Worm (Caenorhabditis elegans) whole organism, L2 larva: Measurements from ENCODE around the gene F42C5.9.

ENCODE experiments used
- F13H6.1 ChIP-seq: sonication (generic microtip); optimal IDR thresholded peaks from 2 replicates; lab custom pipeline; 2016; ENCODE audit warnings: missing genetic modification characterization, missing compliant biosample characterization
- R02D3.7 ChIP-seq: fragments of 150-350 bp; optimal IDR thresholded peaks from 2 replicates; lab custom pipeline; 2014; ENCODE audit warnings: missing biosample characterization, missing genetic modification characterization
- Y55F3AM.14 ChIP-seq: fragments of 200-800 bp; sonication (Bioruptor generic); optimal IDR thresholded peaks from 2 replicates; lab custom pipeline; 2018; ENCODE audit warnings: mild to moderate bottlenecking, missing genetic modification characterization, missing compliant biosample characterization
- ZK546.5 ChIP-seq: sonication (generic microtip); optimal IDR thresholded peaks from 2 replicates; lab custom pipeline; 2017; ENCODE audit warnings: missing biosample characterization, missing genetic modification characterization
- alr-1 ChIP-seq: fragments of 150-350 bp; optimal IDR thresholded peaks from 2 replicates; lab custom pipeline; 2014; ENCODE audit warnings: missing biosample characterization, missing genetic modification characterization
- aly-2 ChIP-seq: fragments of 150-350 bp; optimal IDR thresholded peaks from 2 replicates; lab custom pipeline; 2014; ENCODE audit warnings: missing biosample characterization, missing genetic modification characterization
- ama-1 ChIP-seq: fragments of 150-350 bp; optimal IDR thresholded peaks from 2 replicates; lab custom pipeline; 2018; ENCODE audit warnings: inconsistent platforms
- blmp-1 ChIP-seq: sonication (generic microtip); optimal IDR thresholded peaks from 2 replicates; lab custom pipeline; 2017; ENCODE audit warnings: missing genetic modification characterization, mild to moderate bottlenecking, missing compliant biosample characterization, antibody characterized with exemption, moderate library complexity; ENCODE audit not compliant: insufficient read depth
- ceh-16 ChIP-seq: fragments of 150-350 bp; optimal IDR thresholded peaks from 2 replicates; lab custom pipeline; 2014; ENCODE audit warnings: missing biosample characterization, missing genetic modification characterization
- ceh-82 ChIP-seq: fragments of 150-350 bp; optimal IDR thresholded peaks from 2 replicates; lab custom pipeline; 2014; ENCODE audit warnings: missing biosample characterization, missing genetic modification characterization
- crh-2 ChIP-seq: sonication (generic microtip); optimal IDR thresholded peaks from 2 replicates; lab custom pipeline; 2017; ENCODE audit warnings: missing biosample characterization, missing genetic modification characterization
- dmd-4 ChIP-seq: sonication (generic microtip); optimal IDR thresholded peaks from 2 replicates; lab custom pipeline; 2017; ENCODE audit warnings: missing biosample characterization, missing genetic modification characterization
- egl-27 ChIP-seq: sonication (generic microtip); optimal IDR thresholded peaks from 3 replicates; lab custom pipeline; 2017; ENCODE audit warnings: missing biosample characterization, missing genetic modification reagents, missing genetic modification characterization
- elt-1 ChIP-seq: fragments of 150-350 bp; optimal IDR thresholded peaks from 2 replicates; lab custom pipeline; 2014; ENCODE audit warnings: missing biosample characterization, missing genetic modification characterization
- elt-3 ChIP-seq: sonication (generic microtip); optimal IDR thresholded peaks from 2 replicates; lab custom pipeline; 2017; ENCODE audit warnings: missing biosample characterization, missing genetic modification characterization
- fos-1 ChIP-seq: fragments of 150-350 bp; optimal IDR thresholded peaks from 2 replicates; lab custom pipeline; 2014; ENCODE audit warnings: missing biosample characterization, missing genetic modification characterization
- gmeb-1 ChIP-seq: fragments of 150-350 bp; optimal IDR thresholded peaks from 2 replicates; lab custom pipeline; 2014; ENCODE audit warnings: missing biosample characterization, missing genetic modification characterization
- lin-11 ChIP-seq: fragments of 150-350 bp; sonication (generic microtip); optimal IDR thresholded peaks from 2 replicates; lab custom pipeline; 2014; ENCODE audit warnings: missing biosample characterization, missing genetic modification characterization, inconsistent platforms, mixed read lengths
- lin-13 ChIP-seq: fragments of 150-350 bp; optimal IDR thresholded peaks from 2 replicates; lab custom pipeline; 2014; ENCODE audit warnings: missing biosample characterization, missing genetic modification reagents, missing genetic modification characterization
- lin-39 ChIP-seq: fragments of 150-350 bp; optimal IDR thresholded peaks from 2 replicates; lab custom pipeline; 2014; ENCODE audit warnings: missing biosample characterization, missing genetic modification reagents, missing genetic modification characterization
- lsy-2 ChIP-seq, 2 experiments: fragments of 150-350 bp in 1 of 2; sonication (generic microtip) in 1 of 2; optimal IDR thresholded peaks; 2 replicates each; lab custom pipeline; 2014 to 2017; ENCODE audit warnings: missing biosample characterization in 2 of 2, missing genetic modification characterization in 2 of 2
- mbf-1 ChIP-seq: sonication (generic microtip); optimal IDR thresholded peaks from 2 replicates; lab custom pipeline; 2017; ENCODE audit warnings: missing biosample characterization, missing genetic modification characterization
- mdl-1 ChIP-seq, 2 experiments: fragments of 150-350 bp in 1 of 2; sonication (generic microtip) in 1 of 2; optimal IDR thresholded peaks; 2 replicates each; lab custom pipeline; 2017; ENCODE audit warnings: missing biosample characterization in 2 of 2, missing genetic modification characterization in 2 of 2
- nhr-10 ChIP-seq: sonication (generic microtip); optimal IDR thresholded peaks from 2 replicates; lab custom pipeline; 2017; ENCODE audit warnings: missing biosample characterization, missing genetic modification characterization
- nhr-11 ChIP-seq: fragments of 150-350 bp; optimal IDR thresholded peaks from 2 replicates; lab custom pipeline; 2014; ENCODE audit warnings: missing biosample characterization, missing genetic modification characterization
- nhr-12 ChIP-seq: fragments of 150-350 bp; optimal IDR thresholded peaks from 2 replicates; lab custom pipeline; 2014; ENCODE audit warnings: missing biosample characterization, missing genetic modification characterization
- nhr-21 ChIP-seq: fragments of 150-350 bp; optimal IDR thresholded peaks from 2 replicates; lab custom pipeline; 2014; ENCODE audit warnings: missing biosample characterization, missing genetic modification characterization
- nhr-23 ChIP-seq: fragments of 150-350 bp; optimal IDR thresholded peaks from 2 replicates; lab custom pipeline; 2014; ENCODE audit warnings: missing biosample characterization, missing genetic modification reagents, missing genetic modification characterization
- nhr-237 ChIP-seq: fragments of 150-350 bp; optimal IDR thresholded peaks from 2 replicates; lab custom pipeline; 2014; ENCODE audit warnings: missing biosample characterization, missing genetic modification characterization
- nhr-6 ChIP-seq: fragments of 150-350 bp; optimal IDR thresholded peaks from 2 replicates; lab custom pipeline; 2014; ENCODE audit warnings: missing biosample characterization, missing genetic modification characterization
- nhr-77 ChIP-seq: fragments of 150-350 bp; optimal IDR thresholded peaks from 2 replicates; lab custom pipeline; 2014; ENCODE audit warnings: missing biosample characterization, missing genetic modification characterization
- peb-1 ChIP-seq: fragments of 150-350 bp; optimal IDR thresholded peaks from 2 replicates; lab custom pipeline; 2014; ENCODE audit warnings: missing biosample characterization, missing genetic modification characterization
- sem-4 ChIP-seq: fragments of 150-350 bp; optimal IDR thresholded peaks from 2 replicates; lab custom pipeline; 2014; ENCODE audit warnings: missing biosample characterization, missing genetic modification reagents, missing genetic modification characterization
- skn-1 ChIP-seq: sonication (generic microtip); optimal IDR thresholded peaks from 2 replicates; lab custom pipeline; 2017; ENCODE audit warnings: missing biosample characterization, missing genetic modification characterization
- sma-3 ChIP-seq: sonication (generic microtip); optimal IDR thresholded peaks from 2 replicates; lab custom pipeline; 2016; ENCODE audit warnings: missing genetic modification reagents, missing genetic modification characterization, missing compliant biosample characterization
- snpc-4 ChIP-seq: fragments of 150-350 bp; optimal IDR thresholded peaks from 2 replicates; lab custom pipeline; 2014; ENCODE audit warnings: missing biosample characterization, missing genetic modification characterization
- unc-39 ChIP-seq: fragments of 150-350 bp; optimal IDR thresholded peaks from 2 replicates; lab custom pipeline; 2014; ENCODE audit warnings: missing biosample characterization, missing genetic modification characterization
- unc-55 ChIP-seq: fragments of 150-350 bp; sonication (generic microtip); optimal IDR thresholded peaks from 3 replicates; lab custom pipeline; 2014; ENCODE audit warnings: missing biosample characterization, missing genetic modification reagents, missing genetic modification characterization
- zag-1 ChIP-seq: fragments of 150-350 bp; optimal IDR thresholded peaks from 2 replicates; lab custom pipeline; 2014; ENCODE audit warnings: missing biosample characterization, missing genetic modification characterization
- ztf-1 ChIP-seq: fragments of 200-800 bp; sonication (Bioruptor generic); conservative IDR thresholded peaks from 2 replicates; pipeline ENCODE4 v1.3.6; 2022; ENCODE audit warnings: missing genetic modification characterization, missing compliant biosample characterization
- ztf-11 ChIP-seq: sonication (generic microtip); optimal IDR thresholded peaks from 2 replicates; lab custom pipeline; 2017; ENCODE audit warnings: missing biosample characterization, missing genetic modification characterization

Gene F42C5.9

DNA sequence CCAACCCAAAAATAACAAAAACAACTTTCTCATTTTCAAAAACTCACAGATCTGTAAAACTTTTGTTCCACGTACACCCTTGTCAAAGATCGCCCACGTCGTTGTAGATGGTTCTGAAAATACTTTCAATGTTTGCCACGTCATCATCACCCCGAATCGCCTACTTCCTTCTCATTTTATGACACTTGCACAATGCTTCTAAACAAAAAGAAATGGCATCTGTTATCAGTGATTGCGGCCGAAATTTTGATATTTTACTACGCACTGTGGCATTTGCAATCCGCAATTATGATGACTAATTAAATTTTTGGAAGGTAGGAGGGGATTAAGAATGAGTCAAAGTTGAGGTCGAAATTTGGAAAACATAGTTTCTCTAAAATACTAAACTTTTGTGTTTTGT lies 8.8 kb upstream of the F42C5.9 start:
- TF ChIP-seq nhr-6 (tag; lab: Kevin White, UChicago): no peak
- no peak for TF ChIP-seq Y55F3AM.14 (GFP tag; lab: Kevin White, UChicago)
- TF ChIP-seq nhr-77: no peak
- TF ChIP-seq ZK546.5 (tag; lab: Kevin White, UChicago): no peak
- no peak for TF ChIP-seq mdl-1 (tag; optimal IDR thresholded peaks at IDR 0.05; lab: Kevin White, UChicago)
- no peak for TF ChIP-seq nhr-237
- TF ChIP-seq sma-3 (GFP tag; lab: Kevin White, UChicago): no peak
- TF ChIP-seq ceh-16 (tag; lab: Kevin White, UChicago): no peak
- peak; percentile 96 for TF ChIP-seq fos-1 (tag; lab: Kevin White, UChicago)
- TF ChIP-seq lin-11 (tag; lab: Kevin White, UChicago): no peak
- TF ChIP-seq ztf-11 (tag; lab: Kevin White, UChicago): no peak
- no peak for TF ChIP-seq nhr-12 (tag; lab: Kevin White, UChicago)
- TF ChIP-seq zag-1 (tag; lab: Kevin White, UChicago): no peak
- no peak for TF ChIP-seq nhr-11 (tag; lab: Kevin White, UChicago)
- peak; percentile 76 for TF ChIP-seq crh-2

DNA sequence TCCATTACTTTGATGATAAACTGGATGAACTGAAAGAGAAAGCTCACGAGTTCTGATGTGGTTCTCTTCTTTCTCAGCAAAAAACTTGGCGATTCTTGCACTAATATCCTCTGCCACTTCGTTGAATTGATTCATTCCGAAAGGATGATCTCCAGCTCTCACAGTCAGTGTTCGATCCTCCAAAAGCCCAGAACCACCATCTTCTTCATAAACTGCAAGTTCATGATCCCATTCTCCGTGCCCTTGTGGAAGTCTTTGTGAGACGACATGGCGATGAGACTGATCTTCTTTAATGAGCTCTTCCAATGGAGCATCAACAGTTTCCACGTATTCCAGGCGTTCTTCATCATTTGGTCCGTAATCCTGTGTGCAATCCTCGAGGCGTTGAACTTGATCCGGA lies 8.0 kb upstream of the F42C5.9 start:
- TF ChIP-seq ztf-11 (tag; lab: Kevin White, UChicago) (no peak), mdl-1 (tag; optimal IDR thresholded peaks at IDR 0.05; lab: Kevin White, UChicago) (no peak), dmd-4 (no peak), lsy-2 (tag; optimal IDR thresholded peaks at IDR 0.05; lab: Kevin White, UChicago) (no peak)

DNA sequence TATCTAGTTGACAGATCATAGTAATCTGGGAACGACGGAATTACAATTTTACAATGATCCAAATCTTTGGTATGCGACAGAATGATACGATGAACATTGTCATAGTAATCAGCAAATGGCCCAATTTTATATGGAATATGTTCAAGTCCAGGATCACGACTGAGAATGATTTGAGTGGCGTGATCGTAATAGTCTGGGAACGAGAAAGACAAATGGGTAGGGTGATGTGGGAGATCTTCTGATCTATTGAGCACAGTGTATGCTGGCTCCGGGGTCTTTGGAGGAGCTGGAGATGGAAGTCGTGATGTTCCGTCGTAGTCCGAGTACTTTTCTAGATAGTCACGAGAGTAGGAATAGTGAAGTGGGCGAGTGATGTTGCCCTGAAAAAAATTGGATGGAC lies 7.0 kb upstream of the F42C5.9 start:
- TF ChIP-seq lin-11 (tag; lab: Kevin White, UChicago): no peak
- no peak for TF ChIP-seq unc-39
- TF ChIP-seq nhr-10 (tag; lab: Kevin White, UChicago): no peak
- TF ChIP-seq elt-1 (tag; lab: Kevin White, UChicago): no peak
- TF ChIP-seq nhr-21: no peak
- TF ChIP-seq egl-27 (tag; lab: Kevin White, UChicago): no peak
- TF ChIP-seq alr-1 (tag; lab: Kevin White, UChicago): no peak
- TF ChIP-seq gmeb-1 (tag; lab: Kevin White, UChicago): no peak
- no peak for TF ChIP-seq blmp-1 (tag; lab: Kevin White, UChicago)
- TF ChIP-seq R02D3.7 (tag; lab: Kevin White, UChicago): no peak
- TF ChIP-seq, all 48 proteins: peak for 0

DNA sequence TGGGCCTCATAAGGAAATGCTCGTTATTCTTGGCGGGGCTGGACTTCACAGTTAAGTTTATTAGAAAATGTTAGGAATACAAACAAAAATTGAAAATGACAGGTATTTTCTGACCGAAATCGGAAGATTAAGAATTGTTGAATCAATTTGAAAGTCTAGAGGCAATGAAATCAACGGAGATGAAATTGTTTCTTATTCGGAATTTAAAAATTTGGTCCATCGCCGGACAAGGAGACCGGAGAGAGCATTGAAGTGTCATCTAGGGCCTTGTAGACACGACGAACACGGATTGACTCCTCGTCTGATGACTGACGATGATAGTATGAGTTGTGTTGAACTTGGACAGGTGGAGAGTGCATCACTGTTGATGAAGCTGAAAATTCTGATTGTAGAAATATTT lies 3.8 kb upstream of the F42C5.9 start:
- TF ChIP-seq ZK546.5 (tag; lab: Kevin White, UChicago) (no peak), egl-27 (tag; lab: Kevin White, UChicago) (no peak), blmp-1 (tag; lab: Kevin White, UChicago) (no peak), ceh-16 (tag; lab: Kevin White, UChicago) (no peak), ama-1 (no peak), sma-3 (GFP tag; lab: Kevin White, UChicago) (no peak), nhr-10 (tag; lab: Kevin White, UChicago) (no peak), ztf-1 (no peak), nhr-23 (no peak), nhr-6 (tag; lab: Kevin White, UChicago) (no peak), ceh-82 (tag; lab: Kevin White, UChicago) (no peak), elt-1 (tag; lab: Kevin White, UChicago) (no peak), gmeb-1 (tag; lab: Kevin White, UChicago) (no peak), dmd-4 (no peak), lin-11 (tag; lab: Kevin White, UChicago) (no peak), unc-55 (GFP tag; lab: Kevin White, UChicago) (no peak)

DNA sequence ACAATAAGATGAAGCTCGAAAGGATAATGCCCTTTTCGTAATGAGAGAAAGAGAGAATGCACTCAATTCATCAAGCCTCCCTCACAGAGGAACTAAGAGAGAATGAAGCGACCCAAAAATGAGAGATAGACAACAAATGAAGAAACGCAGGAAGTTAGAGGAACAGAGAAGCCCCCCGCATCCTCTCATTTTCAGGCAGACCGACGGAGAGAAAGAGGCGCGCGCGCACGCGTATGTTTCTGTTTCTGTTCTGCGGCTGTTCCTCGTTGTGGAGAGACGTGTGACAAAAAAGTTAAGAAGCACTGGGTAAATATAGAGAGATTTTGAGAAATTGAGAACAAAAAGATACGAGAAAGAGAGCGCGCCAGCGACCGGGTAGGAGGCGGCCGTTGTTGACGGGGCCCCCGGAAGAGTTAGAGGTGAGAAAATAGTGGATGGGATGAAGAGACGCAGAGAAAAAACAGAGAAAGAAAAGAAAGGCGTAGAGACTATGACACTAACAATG lies 3.1 kb upstream of the F42C5.9 start:
- TF ChIP-seq lin-13 (GFP tag; lab: Kevin White, UChicago) (peak; percentile 71), nhr-23 (no peak), skn-1 (tag; lab: Kevin White, UChicago) (no peak), mbf-1 (no peak), ceh-82 (tag; lab: Kevin White, UChicago) (no peak), sem-4 (tag; lab: Kevin White, UChicago) (peak; percentile 79), R02D3.7 (tag; lab: Kevin White, UChicago) (no peak), peb-1 (tag; lab: Kevin White, UChicago) (no peak), elt-3 (tag; lab: Kevin White, UChicago) (no peak), ztf-1 (no peak), F13H6.1 (tag; lab: Kevin White, UChicago) (peak; percentile 97), blmp-1 (tag; lab: Kevin White, UChicago) (peak; percentile 28), nhr-10 (tag; lab: Kevin White, UChicago) (no peak), gmeb-1 (tag; lab: Kevin White, UChicago) (peak; percentile 57), ceh-16 (tag; lab: Kevin White, UChicago) (peak; percentile 59), sma-3 (GFP tag; lab: Kevin White, UChicago) (peak; percentile 82), aly-2 (tag; lab: Kevin White, UChicago) (no peak), snpc-4 (tag; lab: Kevin White, UChicago) (peak; percentile 31), unc-39 (no peak), ama-1 (no peak), nhr-12 (tag; lab: Kevin White, UChicago) (no peak), lsy-2 (tag; optimal IDR thresholded peaks at IDR 0.05; lab: Kevin White, UChicago) (peak; percentile 21 to 82), fos-1 (tag; lab: Kevin White, UChicago) (peak; percentile 95), ZK546.5 (tag; lab: Kevin White, UChicago) (peak; percentile 21), crh-2 (peak; percentile 83), nhr-21 (peak; percentile 78), unc-55 (GFP tag; lab: Kevin White, UChicago) (peak; percentile 62), nhr-237 (no peak), nhr-77 (peak; percentile 4), lin-39 (no peak), nhr-11 (tag; lab: Kevin White, UChicago) (no peak)
